Worm (Caenorhabditis elegans) whole organism, L3 larva: Measurements from ENCODE around the gene grl-29.

Experiments used
- aly-2 ChIP-seq: fragments of 150-350 bp; optimal IDR thresholded peaks from 2 replicates; lab custom pipeline; 2014; ENCODE audit warnings: missing biosample characterization, missing genetic modification characterization
- ama-1 ChIP-seq: fragments of 150-350 bp; optimal IDR thresholded peaks from 2 replicates; lab custom pipeline; 2018
- egl-27 ChIP-seq: sonication (generic microtip); optimal IDR thresholded peaks from 4 replicates; lab custom pipeline; 2017; ENCODE audit warnings: missing biosample characterization, missing genetic modification reagents, missing genetic modification characterization
- eor-1 ChIP-seq, 2 experiments: fragments of 150-350 bp; optimal IDR thresholded peaks; 2 replicates each; lab custom pipeline; 2014 to 2018; ENCODE audit warnings: missing biosample characterization in 2 of 2, missing genetic modification characterization in 2 of 2
- hmg-11 ChIP-seq: sonication (generic microtip); optimal IDR thresholded peaks from 2 replicates; lab custom pipeline; 2016; ENCODE audit warnings: missing genetic modification characterization, missing compliant biosample characterization
- mdl-1 ChIP-seq: fragments of 150-350 bp; optimal IDR thresholded peaks from 2 replicates; lab custom pipeline; 2014; ENCODE audit warnings: missing biosample characterization, missing genetic modification characterization
- nhr-23 ChIP-seq: fragments of 150-350 bp; optimal IDR thresholded peaks from 2 replicates; lab custom pipeline; 2014; ENCODE audit warnings: missing biosample characterization, missing genetic modification reagents, missing genetic modification characterization
- nhr-28 ChIP-seq: fragments of 150-350 bp; optimal IDR thresholded peaks from 2 replicates; lab custom pipeline; 2014; ENCODE audit warnings: missing biosample characterization, missing genetic modification characterization
- nhr-76 ChIP-seq: fragments of 150-350 bp; sonication (generic microtip); optimal IDR thresholded peaks from 5 replicates; lab custom pipeline; 2014; ENCODE audit warnings: missing biosample characterization, missing genetic modification characterization
- sea-2 ChIP-seq: fragments of 150-350 bp; sonication (generic microtip); optimal IDR thresholded peaks from 4 replicates; lab custom pipeline; 2014; ENCODE audit warnings: missing biosample characterization, missing genetic modification reagents, missing genetic modification characterization
- snpc-4 ChIP-seq: fragments of 150-350 bp; optimal IDR thresholded peaks from 2 replicates; lab custom pipeline; 2014; ENCODE audit warnings: missing biosample characterization, missing genetic modification characterization
- unc-62 ChIP-seq: fragments of 150-350 bp; sonication (generic microtip); optimal IDR thresholded peaks from 4 replicates; lab custom pipeline; 2014; ENCODE audit warnings: missing biosample characterization, missing genetic modification reagents, missing genetic modification characterization
- zag-1 ChIP-seq: fragments of 150-350 bp; optimal IDR thresholded peaks from 2 replicates; lab custom pipeline; 2014; ENCODE audit warnings: missing biosample characterization, missing genetic modification characterization

- no peak for TF ChIP-seq eor-1 (tag; optimal IDR thresholded peaks at IDR 0.05; lab: Kevin White, UChicago)
- no peak for TF ChIP-seq aly-2 (tag; lab: Kevin White, UChicago)
- TF ChIP-seq snpc-4 (tag; lab: Kevin White, UChicago) = no peak
- no peak for TF ChIP-seq mdl-1 (tag; lab: Kevin White, UChicago)
- no peak for TF ChIP-seq nhr-76 (tag; lab: Kevin White, UChicago)
- TF ChIP-seq unc-62 = no peak
- TF ChIP-seq egl-27 (tag; lab: Kevin White, UChicago) = no peak
- TF ChIP-seq hmg-11 = no peak
- TF ChIP-seq zag-1 (tag; lab: Kevin White, UChicago) = no peak
- TF ChIP-seq ama-1 (lab: Kevin White, UChicago) = no peak
- TF ChIP-seq sea-2 (GFP tag; lab: Kevin White, UChicago) = no peak
- no peak for TF ChIP-seq nhr-28 (tag; lab: Kevin White, UChicago)
- TF ChIP-seq nhr-23 (tag; lab: Kevin White, UChicago) = no peak
Observed at ce11 chrV:3582671-3583070, 27.6 kb upstream of the grl-29 start.
